Worm (Caenorhabditis elegans): ENCODE measurements around the gene oac-56.

Gene oac-56

DNA sequence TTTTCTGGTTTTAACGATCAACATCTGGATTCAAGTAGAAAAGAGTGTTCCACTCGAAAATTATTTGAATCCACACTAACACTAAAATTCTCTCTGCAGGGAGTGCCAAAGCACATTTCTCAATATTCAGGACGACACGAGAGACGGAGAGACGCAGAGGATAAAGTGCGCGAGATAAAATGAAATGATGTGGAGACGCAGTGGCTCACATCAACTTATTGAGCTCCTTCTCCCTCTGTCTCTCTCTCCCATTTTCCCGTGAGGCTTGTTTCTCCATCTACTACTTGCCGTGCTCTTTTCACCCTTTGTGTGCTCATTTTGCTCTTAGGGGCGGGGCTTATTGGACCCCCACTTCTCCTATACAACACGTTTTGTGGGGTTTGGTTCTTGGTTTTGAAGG, 5.6 kb upstream of the oac-56 start:
- TF ChIP-seq hlh-1 (tag; optimal IDR thresholded peaks at IDR 0.05) (peak; percentile 48), ceh-83 (GFP tag; optimal IDR thresholded peaks at IDR 0.05) (no peak), unc-62 (GFP tag; optimal IDR thresholded peaks at IDR 0.05) (peak; percentile 44), pha-4 (tag; optimal IDR thresholded peaks at IDR 0.05) (peak; percentile 7), zip-8 (tag; optimal IDR thresholded peaks at IDR 0.05) (no peak), ces-1 (GFP tag; optimal IDR thresholded peaks at IDR 0.05) (peak; percentile 87), tbx-8 (GFP tag; optimal IDR thresholded peaks at IDR 0.05) (no peak), ceh-39 (tag; optimal IDR thresholded peaks at IDR 0.05) (no peak), sptf-1 (tag; optimal IDR thresholded peaks at IDR 0.05) (no peak)

- TF ChIP-seq unc-39 (tag; optimal IDR thresholded peaks at IDR 0.05) (no peak), ceh-83 (GFP tag; optimal IDR thresholded peaks at IDR 0.05) (no peak), elt-1 (tag; optimal IDR thresholded peaks at IDR 0.05; ENCODE audit: borderline replicate concordance, insufficient read depth) (no peak), lin-32 (GFP tag; optimal IDR thresholded peaks at IDR 0.05) (no peak), snpc-4 (tag; optimal IDR thresholded peaks at IDR 0.05) (no peak), ceh-43 (GFP tag; optimal IDR thresholded peaks at IDR 0.05) (no peak), zip-8 (tag; optimal IDR thresholded peaks at IDR 0.05) (no peak), hlh-1 (tag; optimal IDR thresholded peaks at IDR 0.05) (no peak), drap-1 (GFP tag; optimal IDR thresholded peaks at IDR 0.05) (no peak)
Observed at ce11 chrIV:14343756-14344155, 6.8 kb downstream of the oac-56 start, which contains the start of gene srlf-28. srlf-28 (minus strand) TSS chrIV:14343856.

- no peak for TF ChIP-seq nhr-12 (tag; optimal IDR thresholded peaks at IDR 0.05)
- TF ChIP-seq nhr-237 (tag; optimal IDR thresholded peaks at IDR 0.05) = no peak
- TF ChIP-seq mep-1 (tag; optimal IDR thresholded peaks at IDR 0.05) = no peak
- no peak for TF ChIP-seq lsy-2 (tag; optimal IDR thresholded peaks at IDR 0.05)
- no peak for TF ChIP-seq ceh-43 (GFP tag; optimal IDR thresholded peaks at IDR 0.05)
- no peak for TF ChIP-seq drap-1 (GFP tag; optimal IDR thresholded peaks at IDR 0.05)
- TF ChIP-seq ces-1 (GFP tag; optimal IDR thresholded peaks at IDR 0.05) = no peak
- no peak for TF ChIP-seq lin-32 (GFP tag; optimal IDR thresholded peaks at IDR 0.05)
Observed at ce11 chrIV:14339657-14340056, 10.9 kb downstream of the oac-56 start, which contains the start of gene Y67A10A.11. Y67A10A.11 (plus strand) TSS chrIV:14339957.

DNA sequence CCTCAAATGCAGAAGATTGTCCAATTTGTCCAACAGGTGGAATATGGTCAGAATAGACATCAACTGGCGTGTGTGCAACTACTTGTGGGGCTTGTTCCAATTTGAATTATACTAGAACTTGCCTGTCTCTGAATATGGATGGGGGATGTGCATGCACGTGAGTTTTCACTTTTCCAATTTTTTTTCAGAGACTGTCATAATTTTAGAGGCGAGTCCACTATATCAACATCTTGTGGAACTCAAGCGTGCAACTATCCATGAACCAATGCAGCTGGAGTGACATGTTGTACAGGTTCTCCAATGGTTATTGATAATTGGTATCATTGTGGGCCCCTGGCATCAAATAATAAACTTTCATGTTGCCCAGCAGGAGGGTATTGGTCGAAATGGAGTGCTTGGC, 12.8 kb downstream of the oac-56 start, which contains the start of gene Y67A10A.2:
Gene Y67A10A.2, plus strand, starts transcription at position 301 of the 400 bp plus-strand sequence.
- TF ChIP-seq nhr-76 (tag; optimal IDR thresholded peaks at IDR 0.05) (no peak), ham-2 (GFP tag; optimal IDR thresholded peaks at IDR 0.05) (no peak), ceh-83 (GFP tag; optimal IDR thresholded peaks at IDR 0.05) (no peak), unc-39 (tag; optimal IDR thresholded peaks at IDR 0.05) (no peak), drap-1 (GFP tag; optimal IDR thresholded peaks at IDR 0.05) (no peak), unc-62 (GFP tag; optimal IDR thresholded peaks at IDR 0.05) (no peak), hlh-1 (tag; optimal IDR thresholded peaks at IDR 0.05) (no peak), blmp-1 (tag; optimal IDR thresholded peaks at IDR 0.05) (no peak), ceh-39 (tag; optimal IDR thresholded peaks at IDR 0.05) (no peak), sem-2 (GFP tag; optimal IDR thresholded peaks at IDR 0.05) (no peak), lin-32 (GFP tag; optimal IDR thresholded peaks at IDR 0.05) (no peak), flh-1 (GFP tag; optimal IDR thresholded peaks at IDR 0.05) (no peak), ztf-11 (tag; optimal IDR thresholded peaks at IDR 0.05) (no peak), elt-1 (tag; optimal IDR thresholded peaks at IDR 0.05; ENCODE audit: borderline replicate concordance, insufficient read depth) (no peak), unc-120 (tag; optimal IDR thresholded peaks at IDR 0.05; ENCODE audit: poor library complexity, severe bottlenecking) (no peak), elt-3 (tag; optimal IDR thresholded peaks at IDR 0.05) (no peak), ces-1 (GFP tag; optimal IDR thresholded peaks at IDR 0.05) (no peak), cnd-1 (tag; optimal IDR thresholded peaks at IDR 0.05) (no peak), snpc-4 (tag; optimal IDR thresholded peaks at IDR 0.05) (no peak)

- TF ChIP-seq tbx-8 (GFP tag; optimal IDR thresholded peaks at IDR 0.05) (no peak), nhr-28 (tag; optimal IDR thresholded peaks at IDR 0.05) (no peak)
Observed at ce11 chrIV:14335768-14336167, 14.8 kb downstream of the oac-56 start.

DNA sequence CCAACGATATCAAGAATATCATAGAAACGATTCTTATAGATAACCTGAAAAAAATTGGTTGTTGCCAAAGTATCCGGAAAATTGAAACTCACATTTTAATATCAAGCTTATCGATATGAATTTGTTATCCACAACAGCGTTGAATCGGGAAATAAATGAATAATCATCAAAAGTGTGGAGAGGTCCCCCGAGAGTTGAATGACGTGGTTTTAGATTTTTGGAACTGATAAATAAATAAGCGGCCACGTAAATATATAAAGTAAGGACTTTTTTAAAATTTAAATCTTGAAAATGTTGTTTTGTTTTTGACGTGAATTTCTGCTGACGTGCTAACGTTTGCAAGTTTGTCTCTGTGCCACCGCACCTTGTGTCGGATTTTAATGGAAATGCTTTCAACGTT, 16.2 kb downstream of the oac-56 start, which contains the start of gene Y67A10A.3:
Gene Y67A10A.3, minus strand, starts transcription at position 101 of the 400 bp plus-strand sequence.
- TF ChIP-seq hlh-1 (tag; optimal IDR thresholded peaks at IDR 0.05) = no peak
- TF ChIP-seq unc-62 (GFP tag; optimal IDR thresholded peaks at IDR 0.05) = no peak
- no peak for TF ChIP-seq lin-13 (tag; optimal IDR thresholded peaks at IDR 0.05)
- TF ChIP-seq tbx-8 (GFP tag; optimal IDR thresholded peaks at IDR 0.05) = no peak

Data from whole organism, mixed stage, embryonic.